Worm (Caenorhabditis elegans): ENCODE data around the gene unc-105.

DNA sequence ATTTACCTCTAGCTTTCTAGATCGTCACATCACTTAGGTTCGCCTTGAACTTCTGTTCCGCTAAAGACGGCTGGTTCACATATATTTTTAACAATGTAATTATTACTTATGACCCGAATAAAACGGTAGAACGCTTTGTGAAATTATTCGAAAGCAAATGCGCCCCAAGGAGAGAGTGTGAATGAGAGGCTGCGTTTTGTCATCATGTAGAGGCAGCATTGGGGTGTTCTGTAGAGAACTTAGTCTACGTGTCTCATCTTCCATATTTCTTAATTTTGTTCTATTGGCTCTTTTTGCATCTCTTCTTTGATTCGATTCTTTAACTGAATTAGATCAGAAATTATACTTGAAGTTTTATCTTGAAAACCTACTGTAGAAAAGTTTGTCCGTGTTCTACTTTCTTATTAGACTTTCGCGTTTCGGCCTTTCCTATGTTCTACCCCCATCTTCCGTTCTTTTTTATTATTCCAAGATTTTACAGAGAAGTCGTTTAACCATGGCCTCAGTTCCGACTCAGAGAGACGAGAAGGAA, 21.8 kb downstream of the unc-105 start, which contains the start of gene cdc-48.2:
- TF ChIP-seq flt-1 (GFP tag; IDR thresholded peaks at IDR 0.05) = no peak
- no peak for TF ChIP-seq ceh-36 (tag; optimal IDR thresholded peaks at IDR 0.05)
- no peak for TF ChIP-seq tbx-37 (GFP tag; conservative IDR thresholded peaks at IDR 0.05)
- no peak for TF ChIP-seq ama-1 (optimal IDR thresholded peaks at IDR 0.05)
- no peak for TF ChIP-seq ets-7 (tag; optimal IDR thresholded peaks at IDR 0.05)
